Worm (Caenorhabditis elegans): ENCODE measurements around the gene nuo-4.

DNA sequence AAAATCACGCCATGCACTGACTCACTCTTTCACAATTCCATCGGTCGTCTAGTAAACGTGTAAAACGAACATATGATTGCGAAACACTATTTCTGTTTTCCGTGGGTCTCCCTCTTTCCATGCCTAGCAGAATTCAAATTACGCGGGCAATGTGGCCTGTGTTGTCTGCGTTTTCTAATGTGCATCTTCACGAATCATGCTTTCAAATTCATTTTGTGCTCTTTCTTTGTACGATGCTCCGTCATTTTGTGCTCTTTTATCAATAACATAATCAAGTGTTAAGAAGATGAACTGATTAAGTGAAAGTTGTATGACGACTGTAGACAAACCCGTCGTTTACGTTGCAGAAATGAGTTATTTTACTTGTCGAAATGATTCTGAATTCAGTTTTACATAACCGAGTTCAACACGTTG is 7.2 kb upstream of the nuo-4 start:
- no peak for TF ChIP-seq tbp1 (GFP tag; optimal IDR thresholded peaks at IDR 0.05)
- no peak for TF ChIP-seq bed-2 (GFP tag; IDR thresholded peaks at IDR 0.05)
- no peak for TF ChIP-seq sea-2 (GFP tag; IDR thresholded peaks at IDR 0.05)

All from whole organism, young adult.